Worm (Caenorhabditis elegans) whole organism, early embryonic: ENCODE measurements around the gene R09B5.11.

Source experiments
- B0310.2 ChIP-seq: sonication (generic microtip); optimal IDR thresholded peaks from 2 replicates; lab custom pipeline; 2016; ENCODE audit warnings: mild to moderate bottlenecking, missing genetic modification characterization, missing compliant biosample characterization
- ama-1 ChIP-seq: fragments of 150-350 bp; optimal IDR thresholded peaks from 2 replicates; lab custom pipeline; 2014
- ceh-36 ChIP-seq: sonication (generic microtip); optimal IDR thresholded peaks from 2 replicates; lab custom pipeline; 2016; ENCODE audit warnings: missing genetic modification characterization, inconsistent platforms, missing compliant biosample characterization
- ets-7 ChIP-seq: sonication (generic microtip); optimal IDR thresholded peaks from 2 replicates; lab custom pipeline; 2016; ENCODE audit warnings: missing genotype, missing genetic modification characterization, missing compliant biosample characterization
- flt-1 ChIP-seq: fragments of 200-800 bp; sonication (Bioruptor generic); IDR thresholded peaks from 2 replicates; pipeline ENCODE4 v1.3.6; 2022; ENCODE audit warnings: missing genetic modification characterization, missing compliant biosample characterization
- hmbx-1 ChIP-seq: sonication (generic microtip); optimal IDR thresholded peaks from 2 replicates; lab custom pipeline; 2016; ENCODE audit warnings: mild to moderate bottlenecking, missing genetic modification characterization, missing compliant biosample characterization
- hmg-4 ChIP-seq: fragments of 200-800 bp; sonication (Bioruptor generic); optimal IDR thresholded peaks from 2 replicates; lab custom pipeline; 2018; ENCODE audit warnings: mild to moderate bottlenecking, missing genetic modification characterization, missing compliant biosample characterization
- hnd-1 ChIP-seq: sonication (generic microtip); optimal IDR thresholded peaks from 2 replicates; lab custom pipeline; 2016; ENCODE audit warnings: missing genetic modification characterization, missing compliant biosample characterization
- sea-1 ChIP-seq: fragments of 200-800 bp; sonication (Bioruptor generic); conservative IDR thresholded peaks from 2 replicates; pipeline ENCODE4 v1.3.6; 2022; ENCODE audit warnings: missing genetic modification characterization, missing compliant biosample characterization
- tbx-11 ChIP-seq: fragments of 200-800 bp; sonication (Bioruptor generic); IDR thresholded peaks from 2 replicates; pipeline ENCODE4 v1.3.6; 2022; ENCODE audit warnings: missing genetic modification characterization, missing compliant biosample characterization
- tra-4 ChIP-seq: sonication (generic microtip); optimal IDR thresholded peaks from 2 replicates; lab custom pipeline; 2017; ENCODE audit warnings: missing genetic modification characterization, missing compliant biosample characterization

- TF ChIP-seq flt-1 (GFP tag; lab: Robert Waterston, UW) (no peak), ama-1 (lab: Kevin White, UChicago) (no peak), ets-7 (tag; lab: Kevin White, UChicago) (no peak), tbx-11 (GFP tag; lab: Robert Waterston, UW) (no peak), hnd-1 (tag; lab: Kevin White, UChicago) (no peak), B0310.2 (tag; lab: Kevin White, UChicago) (no peak), hmbx-1 (tag; lab: Kevin White, UChicago) (no peak), sea-1 (GFP tag; lab: Robert Waterston, UW) (no peak), hmg-4 (GFP tag; lab: Kevin White, UChicago) (no peak), ceh-36 (no peak), tra-4 (tag; lab: Kevin White, UChicago) (no peak)
Observed at ce11 chrV:1414615-1415433, 24.2 kb upstream of the R09B5.11 start.
